Worm (Caenorhabditis elegans) whole organism, mixed stage, embryonic: Measurements from ENCODE around the gene pro-2.

Experiments
- M03D4.4 ChIP-seq: sonication (generic microtip); optimal IDR thresholded peaks from 2 replicates; lab custom pipeline; 2017; ENCODE audit warnings: mild to moderate bottlenecking, missing genetic modification characterization, missing compliant biosample characterization
- bed-3 ChIP-seq: fragments of 200-800 bp; sonication (Bioruptor generic); optimal IDR thresholded peaks from 3 replicates; lab custom pipeline; 2018; ENCODE audit warnings: mild to moderate bottlenecking, missing genetic modification characterization, moderate library complexity, missing compliant biosample characterization
- blmp-1 ChIP-seq: fragments of 150-350 bp; optimal IDR thresholded peaks from 2 replicates; lab custom pipeline; 2014; ENCODE audit warnings: missing biosample characterization, missing genetic modification characterization
- ceh-39 ChIP-seq: fragments of 150-350 bp; optimal IDR thresholded peaks from 2 replicates; lab custom pipeline; 2014; ENCODE audit warnings: missing biosample characterization, missing genetic modification characterization
- ceh-43 ChIP-seq: fragments of 200-800 bp; sonication (Bioruptor generic); optimal IDR thresholded peaks from 2 replicates; lab custom pipeline; 2018; ENCODE audit warnings: mild to moderate bottlenecking, missing genetic modification characterization, moderate library complexity, missing compliant biosample characterization
- ceh-83 ChIP-seq: fragments of 200-800 bp; sonication (Bioruptor generic); optimal IDR thresholded peaks from 2 replicates; lab custom pipeline; 2018; ENCODE audit warnings: mild to moderate bottlenecking, missing genetic modification characterization, missing compliant biosample characterization
- ces-1 ChIP-seq: fragments of 150-350 bp; optimal IDR thresholded peaks from 2 replicates; lab custom pipeline; 2014; ENCODE audit warnings: missing biosample characterization, missing genetic modification reagents, missing genetic modification characterization
- cnd-1 ChIP-seq: fragments of 200-800 bp; sonication (Bioruptor generic); optimal IDR thresholded peaks from 2 replicates; lab custom pipeline; 2018; ENCODE audit warnings: mild to moderate bottlenecking, missing genetic modification characterization, missing compliant biosample characterization
- drap-1 ChIP-seq: fragments of 200-800 bp; sonication (Bioruptor generic); optimal IDR thresholded peaks from 3 replicates; lab custom pipeline; 2018; ENCODE audit warnings: mild to moderate bottlenecking, missing genetic modification characterization, missing compliant biosample characterization
- elt-1 ChIP-seq: sonication (generic microtip); optimal IDR thresholded peaks from 2 replicates; lab custom pipeline; 2017; ENCODE audit warnings: missing genetic modification characterization, mild to moderate bottlenecking, missing compliant biosample characterization, antibody characterized with exemption, moderate library complexity, borderline replicate concordance; ENCODE audit not compliant: insufficient read depth
- elt-3 ChIP-seq: fragments of 150-350 bp; optimal IDR thresholded peaks from 2 replicates; lab custom pipeline; 2014; ENCODE audit warnings: missing biosample characterization, missing genetic modification characterization
- flh-1 ChIP-seq: fragments of 200-800 bp; sonication (Bioruptor generic); optimal IDR thresholded peaks from 2 replicates; lab custom pipeline; 2018; ENCODE audit warnings: mild to moderate bottlenecking, missing genetic modification characterization, moderate library complexity, missing compliant biosample characterization
- ham-2 ChIP-seq: fragments of 200-800 bp; sonication (Bioruptor generic); optimal IDR thresholded peaks from 2 replicates; lab custom pipeline; 2018; ENCODE audit warnings: mild to moderate bottlenecking, missing genetic modification characterization, missing compliant biosample characterization
- hlh-1 ChIP-seq: fragments of 150-350 bp; optimal IDR thresholded peaks from 2 replicates; lab custom pipeline; 2014; ENCODE audit warnings: missing biosample characterization, missing genetic modification reagents, missing genetic modification characterization
- lin-13 ChIP-seq: fragments of 150-350 bp; optimal IDR thresholded peaks from 2 replicates; lab custom pipeline; 2014; ENCODE audit warnings: missing biosample characterization, missing genetic modification characterization
- lin-32 ChIP-seq: fragments of 200-800 bp; sonication (Bioruptor generic); optimal IDR thresholded peaks from 2 replicates; lab custom pipeline; 2018; ENCODE audit warnings: mild to moderate bottlenecking, missing genetic modification characterization, missing compliant biosample characterization
- lsy-2 ChIP-seq: fragments of 150-350 bp; optimal IDR thresholded peaks from 2 replicates; lab custom pipeline; 2014; ENCODE audit warnings: missing biosample characterization, missing genetic modification characterization
- mab-5 ChIP-seq: fragments of 150-350 bp; optimal IDR thresholded peaks from 2 replicates; lab custom pipeline; 2014; ENCODE audit warnings: missing biosample characterization, missing genetic modification characterization
- mep-1 ChIP-seq: fragments of 150-350 bp; optimal IDR thresholded peaks from 2 replicates; lab custom pipeline; 2017; ENCODE audit warnings: missing biosample characterization, missing genetic modification reagents, missing genetic modification characterization, inconsistent platforms
- mls-2 ChIP-seq: sonication (generic microtip); optimal IDR thresholded peaks from 2 replicates; lab custom pipeline; 2016; ENCODE audit warnings: mild to moderate bottlenecking, missing genetic modification characterization, moderate library complexity, missing compliant biosample characterization
- nhr-12 ChIP-seq: fragments of 150-350 bp; optimal IDR thresholded peaks from 2 replicates; lab custom pipeline; 2014; ENCODE audit warnings: missing biosample characterization, missing genetic modification characterization
- nhr-2 ChIP-seq: fragments of 150-350 bp; optimal IDR thresholded peaks from 2 replicates; lab custom pipeline; 2014; ENCODE audit warnings: missing biosample characterization, missing genetic modification characterization
- nhr-237 ChIP-seq: fragments of 150-350 bp; optimal IDR thresholded peaks from 2 replicates; lab custom pipeline; 2014; ENCODE audit warnings: missing biosample characterization, missing genetic modification characterization
- nhr-28 ChIP-seq: fragments of 150-350 bp; optimal IDR thresholded peaks from 2 replicates; lab custom pipeline; 2014; ENCODE audit warnings: missing biosample characterization, missing genetic modification characterization
- nhr-76 ChIP-seq: sonication (generic microtip); optimal IDR thresholded peaks from 2 replicates; lab custom pipeline; 2017; ENCODE audit warnings: missing biosample characterization, missing genetic modification characterization
- pha-4 ChIP-seq: fragments of 150-350 bp; optimal IDR thresholded peaks from 2 replicates; lab custom pipeline; 2018; ENCODE audit warnings: missing biosample characterization, missing genetic modification reagents, missing genetic modification characterization
- sem-2 ChIP-seq: fragments of 200-800 bp; sonication (Bioruptor generic); optimal IDR thresholded peaks from 2 replicates; lab custom pipeline; 2018; ENCODE audit warnings: mild to moderate bottlenecking, missing genetic modification characterization, missing compliant biosample characterization
- snpc-4 ChIP-seq: fragments of 150-350 bp; optimal IDR thresholded peaks from 2 replicates; lab custom pipeline; 2014; ENCODE audit warnings: missing biosample characterization, missing genetic modification characterization
- sptf-1 ChIP-seq: sonication (generic microtip); optimal IDR thresholded peaks from 2 replicates; lab custom pipeline; 2017; ENCODE audit warnings: mild to moderate bottlenecking, missing genetic modification characterization, moderate library complexity, missing compliant biosample characterization
- tbx-8 ChIP-seq: fragments of 200-800 bp; sonication (Bioruptor generic); optimal IDR thresholded peaks from 2 replicates; lab custom pipeline; 2018; ENCODE audit warnings: mild to moderate bottlenecking, missing genetic modification characterization, moderate library complexity, missing compliant biosample characterization
- unc-120 ChIP-seq: sonication (generic microtip); optimal IDR thresholded peaks from 2 replicates; lab custom pipeline; 2017; ENCODE audit warnings: missing genetic modification characterization, missing compliant biosample characterization; ENCODE audit not compliant: poor library complexity, severe bottlenecking
- unc-39 ChIP-seq: fragments of 150-350 bp; optimal IDR thresholded peaks from 2 replicates; lab custom pipeline; 2014; ENCODE audit warnings: missing biosample characterization, missing genetic modification characterization
- unc-62 ChIP-seq: fragments of 150-350 bp; optimal IDR thresholded peaks from 2 replicates; lab custom pipeline; 2014; ENCODE audit warnings: missing biosample characterization, missing genetic modification reagents, missing genetic modification characterization
- zip-8 ChIP-seq: fragments of 150-350 bp; optimal IDR thresholded peaks from 2 replicates; lab custom pipeline; 2014; ENCODE audit warnings: missing biosample characterization, missing genetic modification characterization
- ztf-11 ChIP-seq: fragments of 150-350 bp; optimal IDR thresholded peaks from 2 replicates; lab custom pipeline; 2014; ENCODE audit warnings: missing biosample characterization, missing genetic modification characterization

The pro-2 gene

DNA sequence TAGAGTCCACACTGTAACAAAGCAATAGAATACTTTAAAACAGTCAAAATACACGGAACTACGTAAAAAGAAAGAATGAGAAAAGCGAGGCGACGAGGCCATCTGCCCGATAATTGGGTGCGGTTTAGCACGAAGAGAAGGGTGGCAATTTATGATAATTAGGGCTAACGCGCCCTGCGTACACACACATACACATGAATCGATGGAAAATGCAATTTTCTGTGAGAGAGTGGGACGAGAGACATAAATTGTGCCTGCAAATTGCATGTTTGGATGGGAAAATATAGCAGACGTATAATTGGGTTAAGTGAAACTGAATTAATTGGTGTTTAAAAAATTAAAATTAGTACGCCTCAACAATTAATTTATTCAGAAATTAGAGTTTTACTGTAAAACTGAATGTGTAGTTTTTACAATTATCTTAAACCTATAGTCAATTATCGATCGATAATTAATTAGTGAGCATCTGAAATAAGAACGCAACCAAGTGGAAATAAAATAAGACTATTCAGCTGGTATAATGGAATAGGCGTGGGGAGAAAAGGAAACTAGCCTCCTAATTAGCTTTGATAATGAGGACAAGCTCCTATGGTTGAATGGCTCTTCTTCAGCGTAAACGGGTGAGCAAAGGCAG, 28.7 kb upstream of the pro-2 start:
- no peak for TF ChIP-seq lin-32 (GFP tag; lab: Kevin White, UChicago)
- no peak for TF ChIP-seq nhr-2 (tag; lab: Kevin White, UChicago)
- TF ChIP-seq unc-120, result no peak
- no peak for TF ChIP-seq unc-62 (GFP tag; lab: Kevin White, UChicago)
- TF ChIP-seq mls-2 (tag; lab: Kevin White, UChicago), result peak; percentile 79
- TF ChIP-seq M03D4.4 (tag; lab: Kevin White, UChicago), result no peak
- TF ChIP-seq hlh-1 (tag; lab: Kevin White, UChicago), result no peak
- peak; percentile 67 for TF ChIP-seq cnd-1 (tag; lab: Kevin White, UChicago)
- TF ChIP-seq lin-13, result no peak
- TF ChIP-seq ceh-43 (GFP tag; lab: Kevin White, UChicago), result peak; percentile 96
- TF ChIP-seq mep-1 (tag; lab: Kevin White, UChicago), result peak; percentile 13
- TF ChIP-seq drap-1 (GFP tag; lab: Kevin White, UChicago), result no peak
- TF ChIP-seq ceh-83 (GFP tag; lab: Kevin White, UChicago), result no peak
- TF ChIP-seq nhr-28 (tag; lab: Kevin White, UChicago), result no peak
- TF ChIP-seq flh-1, result no peak
- no peak for TF ChIP-seq sem-2 (GFP tag; lab: Kevin White, UChicago)
- peak; percentile 99 for TF ChIP-seq ces-1 (GFP tag; lab: Kevin White, UChicago)
- no peak for TF ChIP-seq tbx-8
- TF ChIP-seq nhr-237 (tag; lab: Kevin White, UChicago), result no peak
- TF ChIP-seq elt-1 (tag; lab: Kevin White, UChicago), result no peak
- TF ChIP-seq sptf-1 (tag; lab: Kevin White, UChicago), result peak; percentile 76
- TF ChIP-seq snpc-4 (tag; lab: Kevin White, UChicago), result no peak
- TF ChIP-seq bed-3 (GFP tag; lab: Kevin White, UChicago), result no peak
- no peak for TF ChIP-seq elt-3 (tag; lab: Kevin White, UChicago)
- no peak for TF ChIP-seq blmp-1 (tag; lab: Kevin White, UChicago)
- no peak for TF ChIP-seq mab-5 (tag; lab: Kevin White, UChicago)
- peak; percentile 31 for TF ChIP-seq ztf-11
- no peak for TF ChIP-seq unc-39 (tag; lab: Kevin White, UChicago)
- peak; percentile 67 for TF ChIP-seq ham-2 (GFP tag; lab: Kevin White, UChicago)
- TF ChIP-seq ceh-39, result no peak
- TF ChIP-seq zip-8 (tag; lab: Kevin White, UChicago), result no peak
- TF ChIP-seq pha-4 (tag; lab: Kevin White, UChicago), result no peak
- TF ChIP-seq nhr-12 (tag; lab: Kevin White, UChicago), result no peak
- TF ChIP-seq nhr-76 (tag; lab: Kevin White, UChicago), result no peak
- no peak for TF ChIP-seq lsy-2 (tag; lab: Kevin White, UChicago)

DNA sequence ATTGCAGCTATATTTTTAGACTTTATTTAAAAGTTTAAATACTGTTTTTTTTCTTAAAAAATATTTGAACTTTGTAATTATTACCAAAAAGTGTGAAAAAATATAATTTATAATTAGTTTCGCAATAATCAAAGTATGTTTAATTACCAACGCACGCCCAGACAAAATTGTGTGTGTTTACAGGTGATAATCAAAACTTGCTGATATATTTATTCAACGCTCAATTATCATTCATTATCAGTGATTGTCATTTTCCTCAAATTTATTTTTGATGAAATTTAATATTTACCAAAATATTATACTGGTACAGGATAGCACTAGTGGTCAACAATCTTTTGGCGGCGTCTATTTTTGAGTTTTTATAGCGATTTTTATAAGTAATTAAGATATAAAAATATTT, 28.1 kb upstream of the pro-2 start:
- no peak for TF ChIP-seq lin-32 (GFP tag; lab: Kevin White, UChicago)
- TF ChIP-seq sptf-1 (tag; lab: Kevin White, UChicago), result no peak
- no peak for TF ChIP-seq ceh-39
- no peak for TF ChIP-seq bed-3 (GFP tag; lab: Kevin White, UChicago)
- TF ChIP-seq blmp-1 (tag; lab: Kevin White, UChicago), result no peak
- TF ChIP-seq lsy-2 (tag; lab: Kevin White, UChicago), result no peak
- no peak for TF ChIP-seq M03D4.4 (tag; lab: Kevin White, UChicago)
- no peak for TF ChIP-seq hlh-1 (tag; lab: Kevin White, UChicago)
- no peak for TF ChIP-seq cnd-1 (tag; lab: Kevin White, UChicago)
- no peak for TF ChIP-seq elt-3 (tag; lab: Kevin White, UChicago)
- no peak for TF ChIP-seq ham-2 (GFP tag; lab: Kevin White, UChicago)
- no peak for TF ChIP-seq zip-8 (tag; lab: Kevin White, UChicago)
- TF ChIP-seq drap-1 (GFP tag; lab: Kevin White, UChicago), result no peak
- TF ChIP-seq snpc-4 (tag; lab: Kevin White, UChicago), result no peak
- TF ChIP-seq pha-4 (tag; lab: Kevin White, UChicago), result no peak
- TF ChIP-seq nhr-28 (tag; lab: Kevin White, UChicago), result no peak
- TF ChIP-seq nhr-237 (tag; lab: Kevin White, UChicago), result no peak
- TF ChIP-seq sem-2 (GFP tag; lab: Kevin White, UChicago), result no peak

DNA sequence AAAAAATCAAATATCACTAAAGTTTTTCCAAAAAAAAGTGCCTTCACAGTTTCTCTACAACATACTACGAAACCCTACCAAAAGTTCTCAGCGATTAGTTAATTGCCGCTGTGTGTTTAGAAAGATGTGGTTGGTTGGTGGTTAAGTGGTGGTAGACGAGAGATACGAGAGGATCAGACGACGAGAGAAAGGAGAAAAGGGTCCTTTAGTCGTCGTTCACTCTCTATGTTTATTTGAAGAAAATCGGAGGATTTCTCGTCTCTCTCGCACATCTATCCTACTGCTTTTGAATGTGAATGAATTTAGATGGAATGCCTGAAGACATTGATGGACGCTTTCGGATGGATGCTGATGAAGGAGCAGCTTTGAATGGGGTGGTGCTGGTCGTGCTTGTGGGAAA, 25.9 kb upstream of the pro-2 start:
- TF ChIP-seq lin-13 (no peak), ham-2 (GFP tag; lab: Kevin White, UChicago) (no peak), ceh-39 (no peak), elt-3 (tag; lab: Kevin White, UChicago) (no peak), unc-39 (tag; lab: Kevin White, UChicago) (no peak), unc-62 (GFP tag; lab: Kevin White, UChicago) (no peak), ceh-83 (GFP tag; lab: Kevin White, UChicago) (no peak), lin-32 (GFP tag; lab: Kevin White, UChicago) (no peak), blmp-1 (tag; lab: Kevin White, UChicago) (no peak), snpc-4 (tag; lab: Kevin White, UChicago) (no peak), flh-1 (no peak), ceh-43 (GFP tag; lab: Kevin White, UChicago) (no peak), nhr-12 (tag; lab: Kevin White, UChicago) (no peak), hlh-1 (tag; lab: Kevin White, UChicago) (peak; percentile 36), nhr-237 (tag; lab: Kevin White, UChicago) (no peak), ces-1 (GFP tag; lab: Kevin White, UChicago) (peak; percentile 71), sptf-1 (tag; lab: Kevin White, UChicago) (no peak), mep-1 (tag; lab: Kevin White, UChicago) (no peak), cnd-1 (tag; lab: Kevin White, UChicago) (no peak), pha-4 (tag; lab: Kevin White, UChicago) (no peak), bed-3 (GFP tag; lab: Kevin White, UChicago) (no peak), mls-2 (tag; lab: Kevin White, UChicago) (no peak), mab-5 (tag; lab: Kevin White, UChicago) (peak; percentile 18), nhr-28 (tag; lab: Kevin White, UChicago) (no peak), nhr-2 (tag; lab: Kevin White, UChicago) (no peak), sem-2 (GFP tag; lab: Kevin White, UChicago) (no peak), nhr-76 (tag; lab: Kevin White, UChicago) (no peak), drap-1 (GFP tag; lab: Kevin White, UChicago) (no peak), lsy-2 (tag; lab: Kevin White, UChicago) (no peak), zip-8 (tag; lab: Kevin White, UChicago) (no peak), unc-120 (peak; percentile 14), ztf-11 (no peak), elt-1 (tag; lab: Kevin White, UChicago) (no peak), tbx-8 (no peak)
